Fruit fly (Drosophila melanogaster): ENCODE data around the gene dod.

DNA sequence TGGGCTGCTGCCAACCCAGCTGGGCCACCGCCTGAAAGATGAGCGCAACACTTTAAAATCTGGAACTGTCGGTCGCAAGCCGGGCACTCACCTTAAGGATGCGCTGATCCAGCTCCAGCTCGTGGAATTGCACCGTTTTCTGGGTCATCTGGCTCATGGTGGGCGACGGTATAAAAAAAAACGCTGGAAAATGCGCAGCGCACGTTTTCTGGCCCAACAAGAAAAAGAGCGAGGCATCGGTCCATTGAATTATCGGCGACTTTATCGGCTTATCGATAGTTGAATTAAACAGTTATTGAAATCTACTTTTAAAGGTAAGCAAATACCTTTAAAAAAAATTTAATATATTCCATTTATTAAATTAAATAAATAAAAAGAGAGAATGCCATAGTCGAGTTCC lies 42.5 kb downstream of the dod start, which contains the start of gene Ddx56:
- no peak for TF ChIP-seq fd96Ca (GFP tag; IDR thresholded peaks at IDR 0.05)
- TF ChIP-seq CG4496 (GFP tag; IDR thresholded peaks at IDR 0.05), result no peak
- no peak for TF ChIP-seq CG12605 (GFP tag; IDR thresholded peaks at IDR 0.05)
- TF ChIP-seq Pif1B (GFP tag; optimal IDR thresholded peaks at IDR 0.05), result no peak
- no peak for TF ChIP-seq gl (tag; optimal IDR thresholded peaks at IDR 0.05)

All from whole organism, pupa.